Fruit fly (Drosophila melanogaster): ENCODE results near the gene wcy.

The wcy gene

DNA sequence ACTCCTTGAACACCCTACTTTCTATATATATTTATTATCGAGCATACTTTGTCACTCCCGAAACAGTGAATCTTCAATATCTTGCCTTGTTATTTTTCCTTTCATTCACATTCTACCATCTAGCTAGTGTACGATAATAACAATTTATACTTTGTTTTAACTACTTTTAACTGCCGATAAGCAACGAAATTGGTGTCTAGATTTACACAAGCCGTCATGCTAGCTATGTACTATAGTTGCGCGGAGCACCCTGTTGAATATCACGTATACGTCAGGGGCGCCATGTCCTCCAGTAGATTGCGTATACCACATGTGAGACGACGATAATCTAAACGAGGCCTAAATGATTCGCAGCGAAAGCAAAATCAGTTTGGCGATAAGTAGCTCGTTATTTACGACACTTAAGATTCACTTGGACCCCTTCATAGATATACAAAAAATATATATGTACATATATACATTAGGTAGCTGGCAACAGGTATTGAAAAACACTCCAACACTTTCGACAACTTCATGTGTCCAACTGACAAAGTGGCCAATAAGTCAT, 16.3 kb upstream of the wcy start:
- TF ChIP-seq gl (tag; optimal IDR thresholded peaks at IDR 0.05) (no peak), CG9948 (tag; optimal IDR thresholded peaks at IDR 0.05) (no peak), CG13204 (GFP tag; optimal IDR thresholded peaks at IDR 0.05) (no peak), CG34367 (tag; optimal IDR thresholded peaks at IDR 0.05) (no peak)

DNA sequence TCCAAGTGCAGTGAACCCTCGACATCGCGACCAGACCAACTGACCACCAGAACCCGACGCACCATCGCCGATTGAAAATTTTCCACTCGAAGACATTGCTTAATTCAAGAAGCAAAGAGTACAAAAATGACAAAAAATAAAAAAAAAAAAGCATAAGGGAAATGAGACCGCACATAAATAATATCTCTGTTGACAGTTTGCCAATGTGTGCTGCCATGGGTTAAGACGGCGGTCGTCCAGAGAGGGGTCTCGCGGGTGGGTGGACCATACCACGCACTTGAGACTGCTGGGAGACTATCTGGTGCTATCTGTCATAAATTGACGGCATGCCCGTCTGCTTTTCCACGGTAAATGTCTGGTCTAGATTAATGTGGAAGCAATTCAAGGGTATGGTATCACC, 15.7 kb upstream of the wcy start:
- TF ChIP-seq CG4496 (GFP tag; IDR thresholded peaks at IDR 0.05) (0 out of 3 replicates have a peak, but pooled peaks have one; percentile 22), fd96Ca (GFP tag; IDR thresholded peaks at IDR 0.05) (peak; percentile 17; the same call in 1 of the 3 replicates), EcR (GFP tag; optimal IDR thresholded peaks at IDR 0.05) (no peak), Pif1A (GFP tag; optimal IDR thresholded peaks at IDR 0.05) (no peak)

dm6 chrX:17091062-17091904, 13.6 kb upstream of the wcy start, which contains the start of the genes CG16700 and CG4991:
Gene CG16700 (plus strand): TSS chrX:17091854.
Gene CG4991 (plus strand): TSS chrX:17091854.
- no peak for TF ChIP-seq gl (tag; optimal IDR thresholded peaks at IDR 0.05)
- peak; percentile 62; the same call in 2 of the 3 replicates for TF ChIP-seq CG4496 (GFP tag; IDR thresholded peaks at IDR 0.05)
- peak; percentile 49 for TF ChIP-seq D1 (tag; optimal IDR thresholded peaks at IDR 0.05)
- TF ChIP-seq fd96Ca (GFP tag; IDR thresholded peaks at IDR 0.05) = peak; percentile 42; the same call in 1 of the 3 replicates
- TF ChIP-seq Pif1A (GFP tag; optimal IDR thresholded peaks at IDR 0.05) = peak; percentile 9
- TF ChIP-seq Ets98B (GFP tag; IDR thresholded peaks at IDR 0.05) = no peak
- TF ChIP-seq CG8159 (tag; optimal IDR thresholded peaks at IDR 0.05) = peak; percentile 79
- TF ChIP-seq CG14655 (GFP tag; optimal IDR thresholded peaks at IDR 0.05) = peak; percentile 75
- peak; percentile 66 for TF ChIP-seq CG8301 (tag; optimal IDR thresholded peaks at IDR 0.05)
- 0 out of 2 replicates have a peak, but pooled peaks have one; percentile 21 for TF ChIP-seq CG12605 (GFP tag; IDR thresholded peaks at IDR 0.05)
- peak; percentile 57 for TF ChIP-seq CG17806 (tag; optimal IDR thresholded peaks at IDR 0.05)
- TF ChIP-seq CG15710 (tag; optimal IDR thresholded peaks at IDR 0.05) = peak; percentile 72
- TF ChIP-seq Pif1B (GFP tag; optimal IDR thresholded peaks at IDR 0.05) = peak; percentile 45
- peak; percentile 62 for TF ChIP-seq CG9948 (tag; optimal IDR thresholded peaks at IDR 0.05)
- peak; percentile 53 for TF ChIP-seq CG32121 (GFP tag; IDR thresholded peaks at IDR 0.05)
- no peak for TF ChIP-seq CG10348 (GFP tag; IDR thresholded peaks at IDR 0.05)
- TF ChIP-seq CG13204 (GFP tag; optimal IDR thresholded peaks at IDR 0.05) = peak; percentile 12
- TF ChIP-seq Snoo (tag; optimal IDR thresholded peaks at IDR 0.05) = peak; percentile 75
- TF ChIP-seq CG34367 (tag; optimal IDR thresholded peaks at IDR 0.05) = peak; percentile 43
- no peak for TF ChIP-seq rn (GFP tag; IDR thresholded peaks at IDR 0.05)

DNA sequence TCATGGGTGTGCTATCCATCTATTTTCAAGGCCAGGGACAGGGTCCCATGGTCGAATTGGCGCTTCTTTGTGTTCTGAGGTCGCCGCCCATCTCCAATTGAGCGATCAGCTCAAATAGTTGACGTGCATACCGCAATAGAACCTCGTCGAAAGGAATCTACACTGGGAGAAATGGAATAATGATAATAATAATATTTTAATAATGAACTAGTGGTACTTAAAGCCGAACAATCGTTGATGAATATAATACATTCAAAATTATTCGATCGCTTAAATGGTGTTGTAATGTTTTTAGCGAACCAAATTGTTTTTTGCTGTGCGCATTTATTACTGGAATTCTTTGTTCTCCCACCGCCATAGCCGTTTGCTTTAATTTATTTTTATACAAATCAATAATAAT, 12.9 kb upstream of the wcy start:
- peak; percentile 20 for TF ChIP-seq CG14655 (GFP tag; optimal IDR thresholded peaks at IDR 0.05)
- TF ChIP-seq Pif1B (GFP tag; optimal IDR thresholded peaks at IDR 0.05) = no peak
- TF ChIP-seq CG10348 (GFP tag; IDR thresholded peaks at IDR 0.05) = no peak

DNA sequence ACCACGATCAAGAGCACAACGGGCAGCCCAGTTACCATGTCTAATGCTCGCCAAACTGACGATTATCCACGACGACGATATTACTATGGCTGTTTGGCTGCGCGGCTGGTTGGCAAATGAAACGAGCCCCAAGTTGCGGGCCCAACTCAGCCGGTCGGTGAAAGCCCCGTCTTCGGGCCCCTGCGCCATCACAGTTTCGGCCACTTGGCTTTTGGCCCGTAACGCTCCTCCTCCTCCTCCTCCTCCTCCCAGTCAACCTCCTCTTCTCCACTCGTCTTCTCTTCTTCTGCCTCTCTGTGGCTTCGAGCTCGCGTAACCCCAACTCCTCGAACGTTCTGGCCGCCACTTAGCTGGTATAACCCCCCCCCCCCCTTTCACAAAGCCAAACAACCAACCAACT, 9.9 kb upstream of the wcy start, which contains the start of gene CG8945:
Gene CG8945, minus strand, starts transcription at position 101 of the 400 bp plus-strand sequence.
- no peak for TF ChIP-seq CG10348 (GFP tag; IDR thresholded peaks at IDR 0.05)
- TF ChIP-seq CG4496 (GFP tag; IDR thresholded peaks at IDR 0.05) = no peak
- no peak for TF ChIP-seq CG15710 (tag; optimal IDR thresholded peaks at IDR 0.05)
- no peak for TF ChIP-seq Ets98B (GFP tag; IDR thresholded peaks at IDR 0.05)
- TF ChIP-seq CG13204 (GFP tag; optimal IDR thresholded peaks at IDR 0.05) = no peak

- TF ChIP-seq CG4496 (GFP tag; IDR thresholded peaks at IDR 0.05) (no peak), Pif1B (GFP tag; optimal IDR thresholded peaks at IDR 0.05) (no peak), CG9948 (tag; optimal IDR thresholded peaks at IDR 0.05) (no peak), CG8159 (tag; optimal IDR thresholded peaks at IDR 0.05) (no peak), Ets98B (GFP tag; IDR thresholded peaks at IDR 0.05) (no peak)
Measured at dm6 chrX:17081147-17081546, 3.5 kb upstream of the wcy start, which contains the start of gene CG4955. Gene CG4955 (plus strand): TSS chrX:17081447.

All from whole organism, pupa.